Fruit fly (Drosophila melanogaster): Measurements from ENCODE around the gene CG6178.

DNA sequence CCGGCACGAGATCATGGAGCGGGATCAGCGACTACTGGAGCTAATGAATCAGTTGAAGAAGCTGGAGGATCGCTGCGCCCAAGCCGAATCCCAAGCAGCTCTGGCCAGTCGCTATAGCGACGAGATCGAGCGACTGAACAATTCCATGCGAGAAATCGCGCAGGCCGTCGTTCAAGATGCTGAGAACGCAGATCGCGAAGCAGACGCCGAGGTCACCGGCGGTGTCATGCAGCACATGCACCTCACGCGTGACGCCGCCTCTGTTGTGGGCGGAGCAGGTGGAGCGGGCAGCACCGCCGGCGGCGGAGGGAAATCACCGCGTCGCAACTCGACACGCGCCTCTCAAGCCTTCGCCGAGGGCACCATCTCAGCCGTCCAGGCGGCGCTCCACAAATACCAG lies 30.5 kb upstream of the CG6178 start:
- TF ChIP-seq h (GFP tag; optimal IDR thresholded peaks at IDR 0.05): no peak
- no peak for TF ChIP-seq Sp1 (GFP tag; optimal IDR thresholded peaks at IDR 0.05)
- no peak for TF ChIP-seq Abd-B (GFP tag; optimal IDR thresholded peaks at IDR 0.05)
- no peak for TF ChIP-seq fru (GFP tag; optimal IDR thresholded peaks at IDR 0.05)
- no peak for TF ChIP-seq Jra (GFP tag; optimal IDR thresholded peaks at IDR 0.05)
- no peak for TF ChIP-seq psq (GFP tag; optimal IDR thresholded peaks at IDR 0.05)
- TF ChIP-seq lola (GFP tag; optimal IDR thresholded peaks at IDR 0.05): no peak
- TF ChIP-seq CG32264 (GFP tag; optimal IDR thresholded peaks at IDR 0.05): no peak
- no peak for TF ChIP-seq Myc (optimal IDR thresholded peaks at IDR 0.05)
- TF ChIP-seq tai (GFP tag; optimal IDR thresholded peaks at IDR 0.05): no peak
